Worm (Caenorhabditis elegans) whole organism, L2 larva: ENCODE results near the gene F08G2.8.

Experiments used
- C34F6.9 ChIP-seq: fragments of 150-350 bp; optimal IDR thresholded peaks from 2 replicates; lab custom pipeline; 2014; ENCODE audit warnings: missing biosample characterization, missing genetic modification characterization
- F13H6.1 ChIP-seq: sonication (generic microtip); optimal IDR thresholded peaks from 2 replicates; lab custom pipeline; 2016; ENCODE audit warnings: missing genetic modification characterization, missing compliant biosample characterization
- R02D3.7 ChIP-seq: fragments of 150-350 bp; optimal IDR thresholded peaks from 2 replicates; lab custom pipeline; 2014; ENCODE audit warnings: missing biosample characterization, missing genetic modification characterization
- Y55F3AM.14 ChIP-seq: fragments of 200-800 bp; sonication (Bioruptor generic); optimal IDR thresholded peaks from 2 replicates; lab custom pipeline; 2018; ENCODE audit warnings: mild to moderate bottlenecking, missing genetic modification characterization, missing compliant biosample characterization
- ZK546.5 ChIP-seq: sonication (generic microtip); optimal IDR thresholded peaks from 2 replicates; lab custom pipeline; 2017; ENCODE audit warnings: missing biosample characterization, missing genetic modification characterization
- alr-1 ChIP-seq: fragments of 150-350 bp; optimal IDR thresholded peaks from 2 replicates; lab custom pipeline; 2014; ENCODE audit warnings: missing biosample characterization, missing genetic modification characterization
- aly-2 ChIP-seq: fragments of 150-350 bp; optimal IDR thresholded peaks from 2 replicates; lab custom pipeline; 2014; ENCODE audit warnings: missing biosample characterization, missing genetic modification characterization
- ama-1 ChIP-seq: fragments of 150-350 bp; optimal IDR thresholded peaks from 2 replicates; lab custom pipeline; 2018; ENCODE audit warnings: inconsistent platforms
- blmp-1 ChIP-seq: sonication (generic microtip); optimal IDR thresholded peaks from 2 replicates; lab custom pipeline; 2017; ENCODE audit warnings: missing genetic modification characterization, mild to moderate bottlenecking, missing compliant biosample characterization, antibody characterized with exemption, moderate library complexity; ENCODE audit not compliant: insufficient read depth
- crh-2 ChIP-seq: sonication (generic microtip); optimal IDR thresholded peaks from 2 replicates; lab custom pipeline; 2017; ENCODE audit warnings: missing biosample characterization, missing genetic modification characterization
- dmd-4 ChIP-seq: sonication (generic microtip); optimal IDR thresholded peaks from 2 replicates; lab custom pipeline; 2017; ENCODE audit warnings: missing biosample characterization, missing genetic modification characterization
- egl-27 ChIP-seq: sonication (generic microtip); optimal IDR thresholded peaks from 3 replicates; lab custom pipeline; 2017; ENCODE audit warnings: missing biosample characterization, missing genetic modification reagents, missing genetic modification characterization
- elt-3 ChIP-seq: sonication (generic microtip); optimal IDR thresholded peaks from 2 replicates; lab custom pipeline; 2017; ENCODE audit warnings: missing biosample characterization, missing genetic modification characterization
- fos-1 ChIP-seq: fragments of 150-350 bp; optimal IDR thresholded peaks from 2 replicates; lab custom pipeline; 2014; ENCODE audit warnings: missing biosample characterization, missing genetic modification characterization
- gmeb-1 ChIP-seq: fragments of 150-350 bp; optimal IDR thresholded peaks from 2 replicates; lab custom pipeline; 2014; ENCODE audit warnings: missing biosample characterization, missing genetic modification characterization
- lin-11 ChIP-seq: fragments of 150-350 bp; sonication (generic microtip); optimal IDR thresholded peaks from 2 replicates; lab custom pipeline; 2014; ENCODE audit warnings: missing biosample characterization, missing genetic modification characterization, inconsistent platforms, mixed read lengths
- lin-13 ChIP-seq: fragments of 150-350 bp; optimal IDR thresholded peaks from 2 replicates; lab custom pipeline; 2014; ENCODE audit warnings: missing biosample characterization, missing genetic modification reagents, missing genetic modification characterization
- lin-39 ChIP-seq: fragments of 150-350 bp; optimal IDR thresholded peaks from 2 replicates; lab custom pipeline; 2014; ENCODE audit warnings: missing biosample characterization, missing genetic modification reagents, missing genetic modification characterization
- lsy-2 ChIP-seq, 2 experiments: fragments of 150-350 bp in 1 of 2; sonication (generic microtip) in 1 of 2; optimal IDR thresholded peaks; 2 replicates each; lab custom pipeline; 2014 to 2017; ENCODE audit warnings: missing biosample characterization in 2 of 2, missing genetic modification characterization in 2 of 2
- mbf-1 ChIP-seq: sonication (generic microtip); optimal IDR thresholded peaks from 2 replicates; lab custom pipeline; 2017; ENCODE audit warnings: missing biosample characterization, missing genetic modification characterization
- nhr-10 ChIP-seq: sonication (generic microtip); optimal IDR thresholded peaks from 2 replicates; lab custom pipeline; 2017; ENCODE audit warnings: missing biosample characterization, missing genetic modification characterization
- nhr-11 ChIP-seq: fragments of 150-350 bp; optimal IDR thresholded peaks from 2 replicates; lab custom pipeline; 2014; ENCODE audit warnings: missing biosample characterization, missing genetic modification characterization
- nhr-129 ChIP-seq: fragments of 150-350 bp; optimal IDR thresholded peaks from 2 replicates; lab custom pipeline; 2014; ENCODE audit warnings: missing biosample characterization, missing genetic modification characterization
- nhr-21 ChIP-seq: fragments of 150-350 bp; optimal IDR thresholded peaks from 2 replicates; lab custom pipeline; 2014; ENCODE audit warnings: missing biosample characterization, missing genetic modification characterization
- nhr-23 ChIP-seq: fragments of 150-350 bp; optimal IDR thresholded peaks from 2 replicates; lab custom pipeline; 2014; ENCODE audit warnings: missing biosample characterization, missing genetic modification reagents, missing genetic modification characterization
- nhr-237 ChIP-seq: fragments of 150-350 bp; optimal IDR thresholded peaks from 2 replicates; lab custom pipeline; 2014; ENCODE audit warnings: missing biosample characterization, missing genetic modification characterization
- nhr-25 ChIP-seq: fragments of 150-350 bp; sonication (generic microtip); optimal IDR thresholded peaks from 3 replicates; lab custom pipeline; 2014; ENCODE audit warnings: missing biosample characterization, missing genetic modification characterization
- nhr-6 ChIP-seq: fragments of 150-350 bp; optimal IDR thresholded peaks from 2 replicates; lab custom pipeline; 2014; ENCODE audit warnings: missing biosample characterization, missing genetic modification characterization
- nhr-77 ChIP-seq: fragments of 150-350 bp; optimal IDR thresholded peaks from 2 replicates; lab custom pipeline; 2014; ENCODE audit warnings: missing biosample characterization, missing genetic modification characterization
- peb-1 ChIP-seq: fragments of 150-350 bp; optimal IDR thresholded peaks from 2 replicates; lab custom pipeline; 2014; ENCODE audit warnings: missing biosample characterization, missing genetic modification characterization
- sma-3 ChIP-seq: sonication (generic microtip); optimal IDR thresholded peaks from 2 replicates; lab custom pipeline; 2016; ENCODE audit warnings: missing genetic modification reagents, missing genetic modification characterization, missing compliant biosample characterization
- sma-9 ChIP-seq, 2 experiments: fragments of 150-350 bp in 1 of 2; sonication (generic microtip) in 1 of 2; optimal IDR thresholded peaks; 2 replicates each; lab custom pipeline; 2014 to 2016; ENCODE audit warnings: missing genetic modification characterization in 2 of 2, mild to moderate bottlenecking in 1 of 2, missing biosample characterization in 1 of 2, missing compliant biosample characterization in 1 of 2, missing genetic modification reagents in 1 of 2, moderate library complexity in 1 of 2
- snpc-4 ChIP-seq: fragments of 150-350 bp; optimal IDR thresholded peaks from 2 replicates; lab custom pipeline; 2014; ENCODE audit warnings: missing biosample characterization, missing genetic modification characterization
- unc-39 ChIP-seq: fragments of 150-350 bp; optimal IDR thresholded peaks from 2 replicates; lab custom pipeline; 2014; ENCODE audit warnings: missing biosample characterization, missing genetic modification characterization
- unc-55 ChIP-seq: fragments of 150-350 bp; sonication (generic microtip); optimal IDR thresholded peaks from 3 replicates; lab custom pipeline; 2014; ENCODE audit warnings: missing biosample characterization, missing genetic modification reagents, missing genetic modification characterization
- unc-62 ChIP-seq: fragments of 150-350 bp; optimal IDR thresholded peaks from 2 replicates; lab custom pipeline; 2014; ENCODE audit warnings: missing biosample characterization, missing genetic modification reagents, missing genetic modification characterization
- zag-1 ChIP-seq: fragments of 150-350 bp; optimal IDR thresholded peaks from 2 replicates; lab custom pipeline; 2014; ENCODE audit warnings: missing biosample characterization, missing genetic modification characterization
- ztf-1 ChIP-seq: fragments of 200-800 bp; sonication (Bioruptor generic); conservative IDR thresholded peaks from 2 replicates; pipeline ENCODE4 v1.3.6; 2022; ENCODE audit warnings: missing genetic modification characterization, missing compliant biosample characterization
- ztf-11 ChIP-seq: sonication (generic microtip); optimal IDR thresholded peaks from 2 replicates; lab custom pipeline; 2017; ENCODE audit warnings: missing biosample characterization, missing genetic modification characterization
- ztf-4 ChIP-seq: fragments of 150-350 bp; optimal IDR thresholded peaks from 2 replicates; lab custom pipeline; 2014; ENCODE audit warnings: missing biosample characterization, missing genetic modification characterization

The F08G2.8 gene

ce11 chrII:13852004-13852403 lies at the start of gene F08G2.8:
TSS of gene F08G2.8 (plus strand) at chrII:13852304.
- no peak for TF ChIP-seq nhr-25 (tag; lab: Kevin White, UChicago)
- no peak for TF ChIP-seq F13H6.1 (tag; lab: Kevin White, UChicago)
- TF ChIP-seq nhr-21 (tag; lab: Kevin White, UChicago), result no peak
- no peak for TF ChIP-seq nhr-6
- no peak for TF ChIP-seq unc-62 (GFP tag; lab: Kevin White, UChicago)
- no peak for TF ChIP-seq alr-1 (tag; lab: Kevin White, UChicago)
- TF ChIP-seq crh-2 (tag; lab: Kevin White, UChicago), result no peak
- TF ChIP-seq ama-1 (lab: Kevin White, UChicago), result no peak
- no peak for TF ChIP-seq gmeb-1 (tag; lab: Kevin White, UChicago)
- TF ChIP-seq ZK546.5 (tag; lab: Kevin White, UChicago), result no peak
- no peak for TF ChIP-seq lin-11 (tag; lab: Kevin White, UChicago)
- no peak for TF ChIP-seq peb-1 (tag; lab: Kevin White, UChicago)
- TF ChIP-seq unc-39 (tag; lab: Kevin White, UChicago), result no peak
- TF ChIP-seq, all 48 proteins: peak for 0

DNA sequence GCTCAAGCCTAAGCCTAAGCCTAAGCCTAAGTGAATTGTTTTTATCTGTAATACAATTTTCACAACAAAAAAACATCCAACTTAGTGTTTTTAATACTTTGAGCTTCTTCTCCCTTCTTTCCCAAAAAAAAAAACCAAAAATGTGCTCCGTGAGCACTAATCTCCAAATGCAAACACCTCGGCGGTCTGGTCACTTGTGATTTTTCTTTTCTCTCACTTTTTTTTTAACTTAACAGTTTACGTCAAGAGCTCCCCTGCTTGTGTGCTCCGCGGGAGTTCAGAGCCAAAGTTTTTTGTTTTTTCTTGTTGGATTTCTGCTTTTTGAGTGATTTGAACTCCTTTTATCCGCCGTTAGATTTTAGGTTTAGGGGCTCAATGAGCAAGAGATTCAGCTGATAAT lies 45.8 kb upstream of the F08G2.8 start:
- TF ChIP-seq ztf-11 (no peak), egl-27 (tag; lab: Kevin White, UChicago) (no peak), lin-13 (GFP tag; lab: Kevin White, UChicago) (no peak), nhr-10 (no peak), ztf-1 (GFP tag; lab: Robert Waterston, UW) (no peak), peb-1 (tag; lab: Kevin White, UChicago) (no peak), zag-1 (no peak), elt-3 (no peak), Y55F3AM.14 (GFP tag; lab: Kevin White, UChicago) (no peak), mbf-1 (no peak), nhr-23 (tag; lab: Kevin White, UChicago) (no peak), unc-55 (GFP tag; lab: Kevin White, UChicago) (no peak), lin-11 (tag; lab: Kevin White, UChicago) (no peak), nhr-25 (tag; lab: Kevin White, UChicago) (no peak), ama-1 (lab: Kevin White, UChicago) (no peak), nhr-21 (tag; lab: Kevin White, UChicago) (no peak)
- TF ChIP-seq, all 48 proteins: peak for 0

DNA sequence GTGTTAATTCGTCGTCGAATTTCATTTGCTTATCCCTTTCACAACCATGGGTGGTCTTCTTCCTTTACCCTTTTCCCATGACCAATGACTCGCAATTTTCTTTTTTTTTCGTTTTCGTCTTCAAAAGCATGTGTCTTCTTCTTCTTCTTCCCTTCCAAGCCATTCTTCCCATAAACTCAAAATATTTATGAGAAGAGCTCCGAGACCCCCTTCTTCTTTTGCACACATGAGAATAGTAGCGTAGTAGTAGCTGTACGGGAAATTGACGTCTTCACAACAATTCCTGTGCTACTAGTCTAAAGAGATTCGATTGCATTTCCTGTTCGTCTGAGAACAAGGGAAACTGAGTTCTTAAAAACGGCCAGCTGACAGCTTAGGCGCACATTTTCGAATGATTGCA lies 39.8 kb upstream of the F08G2.8 start:
- TF ChIP-seq blmp-1 (tag; lab: Kevin White, UChicago) (no peak), C34F6.9 (no peak), lsy-2 (tag; optimal IDR thresholded peaks at IDR 0.05; lab: Kevin White, UChicago) (no peak), ztf-1 (GFP tag; lab: Robert Waterston, UW) (no peak), unc-62 (GFP tag; lab: Kevin White, UChicago) (no peak), nhr-237 (tag; lab: Kevin White, UChicago) (no peak), nhr-129 (tag; lab: Kevin White, UChicago) (no peak), lin-39 (tag; lab: Kevin White, UChicago) (no peak), ama-1 (lab: Kevin White, UChicago) (no peak)

DNA sequence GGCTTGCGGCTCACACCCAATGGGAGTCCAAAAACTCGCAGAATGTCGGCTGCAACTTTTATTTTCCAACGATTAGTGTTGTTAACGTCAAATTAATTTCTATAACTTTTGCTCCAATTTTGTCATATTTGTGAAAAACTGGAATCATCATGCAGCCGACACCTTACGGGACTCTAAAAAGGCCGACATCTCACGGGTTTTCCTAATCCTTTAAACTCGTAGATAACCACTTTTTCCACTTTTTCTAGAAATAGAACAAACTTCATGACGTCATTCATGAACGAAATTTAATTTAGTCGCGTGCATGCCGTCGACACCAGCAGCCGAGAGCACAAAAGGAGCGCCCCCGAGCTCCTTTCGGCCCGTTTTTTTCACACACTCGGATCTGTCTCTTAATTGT lies 38.7 kb upstream of the F08G2.8 start:
- TF ChIP-seq sma-3, result no peak
- TF ChIP-seq C34F6.9, result peak; percentile 33
- TF ChIP-seq dmd-4 (tag; lab: Kevin White, UChicago), result no peak
- TF ChIP-seq lin-39 (tag; lab: Kevin White, UChicago), result no peak
- TF ChIP-seq sma-9 (GFP tag; optimal IDR thresholded peaks at IDR 0.05; lab: Kevin White, UChicago), result peak; percentile 15
- TF ChIP-seq sma-9 (tag; optimal IDR thresholded peaks at IDR 0.05; lab: Kevin White, UChicago), result no peak
- TF ChIP-seq ztf-11, result no peak
- TF ChIP-seq F13H6.1 (tag; lab: Kevin White, UChicago), result no peak
- no peak for TF ChIP-seq nhr-6
- TF ChIP-seq mbf-1, result no peak
- TF ChIP-seq nhr-10, result no peak
- TF ChIP-seq nhr-77 (tag; lab: Kevin White, UChicago), result no peak
- TF ChIP-seq fos-1 (tag; lab: Kevin White, UChicago), result no peak
- no peak for TF ChIP-seq nhr-11 (tag; lab: Kevin White, UChicago)
- TF ChIP-seq snpc-4 (tag; lab: Kevin White, UChicago), result peak; percentile 76
- TF ChIP-seq ama-1 (lab: Kevin White, UChicago), result no peak
- peak; percentile 3 for TF ChIP-seq zag-1
- no peak for TF ChIP-seq nhr-237 (tag; lab: Kevin White, UChicago)
- no peak for TF ChIP-seq R02D3.7 (tag; lab: Kevin White, UChicago)
- TF ChIP-seq ztf-1 (GFP tag; lab: Robert Waterston, UW), result no peak
- no peak for TF ChIP-seq egl-27 (tag; lab: Kevin White, UChicago)
- no peak for TF ChIP-seq ztf-4
- TF ChIP-seq nhr-23 (tag; lab: Kevin White, UChicago), result no peak
- TF ChIP-seq Y55F3AM.14 (GFP tag; lab: Kevin White, UChicago), result no peak
- TF ChIP-seq lsy-2 (tag; optimal IDR thresholded peaks at IDR 0.05; lab: Kevin White, UChicago), result peak in 1 of 2 experiments; percentile 33
- no peak for TF ChIP-seq ZK546.5 (tag; lab: Kevin White, UChicago)
- TF ChIP-seq lin-13 (GFP tag; lab: Kevin White, UChicago), result no peak
- no peak for TF ChIP-seq aly-2 (tag; lab: Kevin White, UChicago)
